5 worm cellular contexts compared by ENCODE assay signal in the genomic region with DNA sequence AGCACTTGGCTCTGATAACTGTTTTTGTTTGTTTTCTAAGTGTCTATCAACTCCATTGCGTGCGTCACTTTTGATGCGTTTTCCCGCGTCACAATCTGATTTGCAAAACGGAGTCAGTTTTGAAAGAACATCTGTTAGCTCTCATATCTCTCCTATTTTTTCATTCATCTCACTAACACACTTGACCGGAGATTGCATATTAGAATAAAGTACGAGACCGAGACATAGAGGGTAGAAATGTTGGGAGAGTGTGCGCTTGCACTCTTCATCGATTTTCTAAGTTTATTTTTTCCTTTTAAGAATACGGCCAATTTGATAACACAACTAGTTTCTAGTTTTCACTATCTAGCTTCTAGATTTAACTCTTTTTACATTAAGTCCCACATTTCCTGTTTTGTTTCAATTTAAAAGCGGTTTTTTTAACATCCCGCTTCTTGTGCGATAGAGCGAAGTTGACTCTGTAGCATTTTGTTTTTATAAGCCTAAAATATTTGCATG.
A peak's percentile ranks its signal among the peaks of the same experiment; 100 is the strongest.
TF ChIP-seq lines count a peak whose summit lies in the region.

No protein-coding gene starts in this region.

TF ChIP-seq in whole organism, L1 larva, 84 proteins besides CTCF, POLR2A, EP300 and RAD21:
- TF ChIP-seq zag-1 (tag; optimal IDR thresholded peaks at IDR 0.05; lab: Kevin White, UChicago): no peak
- no peak for TF ChIP-seq efl-1 (optimal IDR thresholded peaks at IDR 0.05; lab: Kevin White, UChicago)
- peak; percentile 13 to 92 for TF ChIP-seq efl-1 (GFP tag; optimal IDR thresholded peaks at IDR 0.05 in 1 of 2; lab: Kevin White, UChicago)
- TF ChIP-seq egl-13 (tag; optimal IDR thresholded peaks at IDR 0.05; lab: Kevin White, UChicago): no peak
- no peak for TF ChIP-seq mdl-1 (tag; optimal IDR thresholded peaks at IDR 0.05; lab: Kevin White, UChicago)
- TF ChIP-seq lin-35 (GFP tag; optimal IDR thresholded peaks at IDR 0.05; lab: Kevin White, UChicago): peak in 1 of 2 experiments; percentile 16
- peak in 1 of 3 experiments; percentile 41 for TF ChIP-seq dpl-1 (GFP tag; optimal IDR thresholded peaks at IDR 0.05; lab: Kevin White, UChicago)

TF ChIP-seq in whole organism, L2 larva, 48 proteins besides CTCF, POLR2A, EP300 and RAD21:
- TF ChIP-seq C34F6.9 (tag; optimal IDR thresholded peaks at IDR 0.05; lab: Kevin White, UChicago) (peak; percentile 24), F13H6.1 (tag; optimal IDR thresholded peaks at IDR 0.05; lab: Kevin White, UChicago) (no peak)

TF ChIP-seq in whole organism, L4 larva, 104 proteins besides CTCF, POLR2A, EP300 and RAD21:
- TF ChIP-seq zfp-2 (tag; optimal IDR thresholded peaks at IDR 0.05; lab: Kevin White, UChicago): no peak
- TF ChIP-seq unc-62 (GFP tag; optimal IDR thresholded peaks at IDR 0.05 in 1 of 2; lab: Kevin White, UChicago): peak in 1 of 2 experiments; percentile 83
- no peak for TF ChIP-seq unc-62 (tag; optimal IDR thresholded peaks at IDR 0.05; lab: Kevin White, UChicago)
- no peak for TF ChIP-seq mes-2 (tag; optimal IDR thresholded peaks at IDR 0.05; lab: Kevin White, UChicago; ENCODE audit: poor library complexity, severe bottlenecking)
- TF ChIP-seq F44E2.7 (GFP tag; IDR thresholded peaks at IDR 0.05; lab: Robert Waterston, UW): no peak
- TF ChIP-seq pha-4 (GFP tag; IDR thresholded peaks at IDR 0.05; lab: Robert Waterston, UW): no peak
- no peak for TF ChIP-seq pha-4 (tag; optimal IDR thresholded peaks at IDR 0.05; lab: Kevin White, UChicago)
- TF ChIP-seq ces-1 (GFP tag; optimal IDR thresholded peaks at IDR 0.05; lab: Kevin White, UChicago): peak; percentile 2
- no peak for TF ChIP-seq Y5F2A.4 (GFP tag; optimal IDR thresholded peaks at IDR 0.05; lab: Kevin White, UChicago)
- TF ChIP-seq F37D6.2 (tag; optimal IDR thresholded peaks at IDR 0.05; lab: Kevin White, UChicago): no peak

TF ChIP-seq in whole organism, late embryonic, 69 proteins besides CTCF, POLR2A, EP300 and RAD21:
- no peak for TF ChIP-seq odd-2 (tag; optimal IDR thresholded peaks at IDR 0.05; lab: Kevin White, UChicago)
- no peak for TF ChIP-seq fkh-10 (GFP tag; optimal IDR thresholded peaks at IDR 0.05; lab: Kevin White, UChicago)
- TF ChIP-seq ceh-48 (tag; optimal IDR thresholded peaks at IDR 0.05; lab: Kevin White, UChicago): peak; percentile 24
- TF ChIP-seq unc-42 (tag; optimal IDR thresholded peaks at IDR 0.05; lab: Kevin White, UChicago): peak; percentile 17
- TF ChIP-seq K09A11.1 (tag; optimal IDR thresholded peaks at IDR 0.05; lab: Kevin White, UChicago; ENCODE audit: insufficient read depth): no peak
TF ChIP-seq in whole organism, late embryonic: peak in this region for 2.

TF ChIP-seq in whole organism, mixed stage, embryonic, 35 proteins besides CTCF, POLR2A, EP300 and RAD21:
- TF ChIP-seq ham-2 (GFP tag; optimal IDR thresholded peaks at IDR 0.05; lab: Kevin White, UChicago) (no peak), ces-1 (GFP tag; optimal IDR thresholded peaks at IDR 0.05; lab: Kevin White, UChicago) (peak; percentile 71), nhr-76 (tag; optimal IDR thresholded peaks at IDR 0.05; lab: Kevin White, UChicago) (no peak), nhr-2 (tag; optimal IDR thresholded peaks at IDR 0.05; lab: Kevin White, UChicago) (peak; percentile 54)

Comparison
In these comparisons a context has a peak if more than half of its experiments do, and no peak if none do; other contexts are left out.
1. Of the 29 proteins assayed by ChIP-seq in both whole organism, L4 larva and whole organism, L1 larva: peak only in whole organism, L4 larva: ces-1; only in whole organism, L1 larva: none; in both: none; in neither: 26; mixed calls (peak in some experiments, not most) for 2.